Fruit fly (Drosophila melanogaster): ENCODE measurements around the gene cbt.

- no peak for TF ChIP-seq usp (GFP tag; optimal IDR thresholded peaks at IDR 0.05)
- no peak for TF ChIP-seq pan (optimal IDR thresholded peaks at IDR 0.05)
- no peak for TF ChIP-seq psq (optimal IDR thresholded peaks at IDR 0.05)
- TF ChIP-seq Dll (optimal IDR thresholded peaks at IDR 0.05): peak; percentile 85
Measured at dm6 chr2L:472073-472590, 7.4 kb downstream of the cbt start, which contains the start of gene CG4297.
